Fruit fly (Drosophila melanogaster): ENCODE measurements around the gene Mul1.

- TF ChIP-seq insv (optimal IDR thresholded peaks at IDR 0.05) (no peak), psq (optimal IDR thresholded peaks at IDR 0.05) (no peak), ttk (optimal IDR thresholded peaks at IDR 0.05) (no peak)
Observed at dm6 chr3L:4056812-4057211, 35.6 kb downstream of the Mul1 start.

All from Kc167 (cell line).